Worm (Caenorhabditis elegans) whole organism, mixed stage, embryonic: ENCODE data around the gene kqt-2.

ENCODE experiments used
- bed-3 ChIP-seq: fragments of 200-800 bp; sonication (Bioruptor generic); optimal IDR thresholded peaks from 3 replicates; lab custom pipeline; 2018; ENCODE audit warnings: mild to moderate bottlenecking, missing genetic modification characterization, moderate library complexity, missing compliant biosample characterization
- blmp-1 ChIP-seq: fragments of 150-350 bp; optimal IDR thresholded peaks from 2 replicates; lab custom pipeline; 2014; ENCODE audit warnings: missing biosample characterization, missing genetic modification characterization
- elt-1 ChIP-seq: sonication (generic microtip); optimal IDR thresholded peaks from 2 replicates; lab custom pipeline; 2017; ENCODE audit warnings: missing genetic modification characterization, mild to moderate bottlenecking, missing compliant biosample characterization, antibody characterized with exemption, moderate library complexity, borderline replicate concordance; ENCODE audit not compliant: insufficient read depth
- elt-3 ChIP-seq: fragments of 150-350 bp; optimal IDR thresholded peaks from 2 replicates; lab custom pipeline; 2014; ENCODE audit warnings: missing biosample characterization, missing genetic modification characterization

- no peak for TF ChIP-seq elt-3 (tag; lab: Kevin White, UChicago)
- no peak for TF ChIP-seq blmp-1
- TF ChIP-seq elt-1, result no peak
- no peak for TF ChIP-seq bed-3 (GFP tag; lab: Kevin White, UChicago)
These were observed 6.1 kb upstream of the kqt-2 start, which contains the start of gene M60.6 for ce11 chrX:8252293-8252692.
